Fruit fly (Drosophila melanogaster) whole organism: ENCODE data around the gene Fkbp59.

Experiments used
- psq ChIP-seq: fragments of >200 bp; optimal IDR thresholded peaks from 2 replicates; lab custom pipeline; 2017
- usp ChIP-seq: fragments of >200 bp; optimal IDR thresholded peaks from 2 replicates; lab custom pipeline; 2017; ENCODE audit warnings: missing biosample characterization, missing genetic modification characterization, mixed read lengths

DNA sequence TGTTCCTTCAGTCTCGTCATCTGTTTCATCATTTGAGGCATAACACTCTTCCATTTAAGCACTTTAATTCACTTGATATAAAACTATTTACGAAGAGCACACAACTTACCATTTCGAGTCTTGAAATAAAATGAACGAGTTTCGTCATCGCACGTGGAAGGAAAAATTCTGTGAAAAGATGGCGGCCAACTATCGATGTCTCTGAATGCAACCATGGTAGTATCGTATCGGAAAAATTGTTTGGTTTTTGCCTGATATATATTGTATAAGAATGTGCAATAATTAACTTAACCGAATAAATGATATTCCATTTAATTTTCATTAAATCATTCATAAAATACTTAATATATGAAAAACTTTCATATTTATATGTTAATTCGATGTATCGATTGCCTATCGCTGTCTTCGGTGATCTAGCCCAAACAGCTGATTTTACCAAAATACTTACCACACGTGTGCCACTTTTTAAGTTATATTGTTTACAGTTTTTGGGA, 7.1 kb downstream of the Fkbp59 start, which contains the start of gene Bka:
- TF ChIP-seq psq (lab: Kevin White, UChicago) (no peak), usp (GFP tag; lab: Kevin White, UChicago) (no peak)
